Worm (Caenorhabditis elegans) whole organism, young adult: ENCODE data around the gene scl-3.
A peak's percentile ranks its signal among the peaks of the same experiment; 100 is the strongest.

Experiments
- B0035.1 ChIP-seq: sonication (generic microtip); optimal IDR thresholded peaks from 2 replicates; lab custom pipeline; 2016; ENCODE audit warnings: missing genetic modification characterization, mild to moderate bottlenecking, missing compliant biosample characterization, missing genotype, missing genetic modification reagents
- B0261.1 ChIP-seq: sonication (generic microtip); optimal IDR thresholded peaks from 2 replicates; lab custom pipeline; 2016; ENCODE audit warnings: mild to moderate bottlenecking, missing genetic modification characterization, moderate library complexity, missing compliant biosample characterization
- K12H6.12 ChIP-seq: fragments of 200-800 bp; sonication (Bioruptor generic); optimal IDR thresholded peaks from 2 replicates; lab custom pipeline; 2018; ENCODE audit warnings: mild to moderate bottlenecking, missing genetic modification characterization, missing compliant biosample characterization
- T26A5.8 ChIP-seq: sonication (generic microtip); optimal IDR thresholded peaks from 2 replicates; lab custom pipeline; 2016; ENCODE audit warnings: missing genetic modification characterization, missing compliant biosample characterization
- Y79H2A.3 ChIP-seq: fragments of 200-800 bp; sonication (Bioruptor generic); conservative IDR thresholded peaks from 2 replicates; pipeline ENCODE4 v1.3.6; 2022; ENCODE audit warnings: missing genetic modification reagents, missing genetic modification characterization, missing compliant biosample characterization
- ZK185.1 ChIP-seq: sonication (generic microtip); optimal IDR thresholded peaks from 2 replicates; lab custom pipeline; 2016; ENCODE audit warnings: mild to moderate bottlenecking, missing genetic modification characterization, missing compliant biosample characterization; ENCODE audit not compliant: poor library complexity, severe bottlenecking
- akir-1 ChIP-seq: fragments of 200-800 bp; sonication (Bioruptor generic); optimal IDR thresholded peaks from 2 replicates; lab custom pipeline; 2018; ENCODE audit warnings: mild to moderate bottlenecking, missing genetic modification characterization, moderate library complexity, missing compliant biosample characterization
- ama-1 ChIP-seq, 3 experiments: fragments of 150-350 bp in 1 of 3; sonication (generic microtip) in 2 of 3; optimal IDR thresholded peaks; 2 replicates each; lab custom pipeline; 2014 to 2018; ENCODE audit warnings: missing biosample characterization in 2 of 3, missing genetic modification characterization in 2 of 3, missing genetic modification reagents in 2 of 3
- athp-1 ChIP-seq: sonication (generic microtip); optimal IDR thresholded peaks from 2 replicates; lab custom pipeline; 2017; ENCODE audit warnings: mild to moderate bottlenecking, missing genetic modification characterization, missing compliant biosample characterization
- attf-6 ChIP-seq: fragments of 200-800 bp; sonication (Bioruptor generic); IDR thresholded peaks from 2 replicates; pipeline ENCODE4 v1.3.6; 2022; ENCODE audit warnings: missing genetic modification reagents, missing genetic modification characterization, missing compliant biosample characterization
- cebp-2 ChIP-seq: fragments of 200-800 bp; sonication (Bioruptor generic); IDR thresholded peaks from 2 replicates; pipeline ENCODE4 v1.3.6; 2022; ENCODE audit warnings: missing genetic modification characterization, missing compliant biosample characterization
- ceh-27 ChIP-seq: fragments of 200-800 bp; sonication (Bioruptor generic); optimal IDR thresholded peaks from 2 replicates; lab custom pipeline; 2018; ENCODE audit warnings: mild to moderate bottlenecking, missing genetic modification characterization, moderate library complexity, missing compliant biosample characterization
- efl-1 ChIP-seq: fragments of 150-350 bp; optimal IDR thresholded peaks from 2 replicates; lab custom pipeline; 2014; ENCODE audit warnings: missing biosample characterization, missing genetic modification reagents, missing genetic modification characterization
- egrh-3 ChIP-seq: fragments of 200-800 bp; sonication (Bioruptor generic); IDR thresholded peaks from 2 replicates; pipeline ENCODE4 v1.3.6; 2022; ENCODE audit warnings: missing genetic modification reagents, missing genetic modification characterization, missing compliant biosample characterization
- ekl-4 ChIP-seq: fragments of 200-800 bp; sonication (Bioruptor generic); IDR thresholded peaks from 2 replicates; pipeline ENCODE4 v1.3.6; 2022; ENCODE audit warnings: missing genetic modification reagents, missing genetic modification characterization, missing compliant biosample characterization
- him-1 ChIP-seq: sonication (generic microtip); optimal IDR thresholded peaks from 2 replicates; lab custom pipeline; 2016; ENCODE audit warnings: missing genotype, missing genetic modification reagents, missing genetic modification characterization, missing compliant biosample characterization
- hlh-12 ChIP-seq: sonication (generic microtip); optimal IDR thresholded peaks from 2 replicates; lab custom pipeline; 2016; ENCODE audit warnings: missing genetic modification characterization, missing compliant biosample characterization
- hmg-20 ChIP-seq: fragments of 200-800 bp; sonication (Bioruptor generic); IDR thresholded peaks from 2 replicates; pipeline ENCODE4 v1.3.6; 2022; ENCODE audit warnings: missing genetic modification reagents, missing genetic modification characterization, missing compliant biosample characterization
- lin-54 ChIP-seq: fragments of 200-800 bp; sonication (Bioruptor generic); optimal IDR thresholded peaks from 2 replicates; lab custom pipeline; 2018; ENCODE audit warnings: mild to moderate bottlenecking, missing genetic modification characterization, missing compliant biosample characterization
- mel-28 ChIP-seq: sonication (generic microtip); optimal IDR thresholded peaks from 2 replicates; lab custom pipeline; 2016; ENCODE audit warnings: borderline replicate concordance, mild to moderate bottlenecking, missing genetic modification characterization, missing compliant biosample characterization
- nfya-2 ChIP-seq: fragments of 200-800 bp; sonication (Bioruptor generic); IDR thresholded peaks from 2 replicates; pipeline ENCODE4 v1.3.6; 2022; ENCODE audit warnings: missing genetic modification reagents, missing genetic modification characterization, missing compliant biosample characterization
- nhr-179 ChIP-seq: sonication (generic microtip); optimal IDR thresholded peaks from 2 replicates; lab custom pipeline; 2016; ENCODE audit warnings: mild to moderate bottlenecking, missing genetic modification characterization, missing compliant biosample characterization
- nhr-80 ChIP-seq: sonication (generic microtip); optimal IDR thresholded peaks from 2 replicates; lab custom pipeline; 2016; ENCODE audit warnings: missing genetic modification characterization, missing compliant biosample characterization
- nhr-90 ChIP-seq: sonication (generic microtip); optimal IDR thresholded peaks from 2 replicates; lab custom pipeline; 2016; ENCODE audit warnings: missing genotype, mild to moderate bottlenecking, missing genetic modification characterization, missing compliant biosample characterization
- repo-1 ChIP-seq: sonication (generic microtip); optimal IDR thresholded peaks from 2 replicates; lab custom pipeline; 2017; ENCODE audit warnings: mild to moderate bottlenecking, missing genetic modification characterization, missing compliant biosample characterization
- sdz-38 ChIP-seq: sonication (generic microtip); optimal IDR thresholded peaks from 2 replicates; lab custom pipeline; 2016; ENCODE audit warnings: missing genotype, missing genetic modification characterization, missing compliant biosample characterization
- snpc-1.3 ChIP-seq: sonication (generic microtip); optimal IDR thresholded peaks from 2 replicates; lab custom pipeline; 2017; ENCODE audit warnings: missing genetic modification characterization, mild to moderate bottlenecking, missing compliant biosample characterization, antibody characterized with exemption, moderate library complexity, missing genotype, missing genetic modification reagents; ENCODE audit not compliant: insufficient read depth
- snpc-3.4 ChIP-seq: sonication (generic microtip); optimal IDR thresholded peaks from 2 replicates; lab custom pipeline; 2017; ENCODE audit warnings: missing genetic modification characterization, mild to moderate bottlenecking, missing compliant biosample characterization, antibody characterized with exemption, moderate library complexity, missing genotype, missing genetic modification reagents
- unc-130 ChIP-seq: sonication (generic microtip); optimal IDR thresholded peaks from 2 replicates; lab custom pipeline; 2016; ENCODE audit warnings: missing genetic modification reagents, missing genetic modification characterization, missing compliant biosample characterization
- zfh-2 ChIP-seq: fragments of 200-800 bp; sonication (Bioruptor generic); conservative IDR thresholded peaks from 2 replicates; pipeline ENCODE4 v1.3.6; 2022; ENCODE audit warnings: missing genetic modification reagents, missing genetic modification characterization, missing compliant biosample characterization
- zim-3 ChIP-seq: sonication (generic microtip); optimal IDR thresholded peaks from 2 replicates; lab custom pipeline; 2017; ENCODE audit warnings: mild to moderate bottlenecking, missing genetic modification characterization, moderate library complexity, missing compliant biosample characterization
- ztf-22 ChIP-seq: fragments of 200-800 bp; sonication (Bioruptor generic); optimal IDR thresholded peaks from 2 replicates; lab custom pipeline; 2018; ENCODE audit warnings: mild to moderate bottlenecking, missing genetic modification characterization, moderate library complexity, missing compliant biosample characterization
- ztf-26 ChIP-seq: sonication (generic microtip); optimal IDR thresholded peaks from 2 replicates; lab custom pipeline; 2017; ENCODE audit warnings: missing genetic modification characterization, missing compliant biosample characterization
- ztf-6 ChIP-seq: fragments of 200-800 bp; sonication (Bioruptor generic); IDR thresholded peaks from 2 replicates; pipeline ENCODE4 v1.3.6; 2022; ENCODE audit warnings: missing genetic modification reagents, missing genetic modification characterization, missing compliant biosample characterization

Gene scl-3

ce11 chrIV:13066044-13066443 lies 6.7 kb downstream of the scl-3 start:
- TF ChIP-seq zim-3 (tag; lab: Kevin White, UChicago) (no peak), attf-6 (GFP tag; lab: Robert Waterston, UW) (no peak), athp-1 (tag; lab: Kevin White, UChicago) (no peak), K12H6.12 (tag; lab: Kevin White, UChicago) (no peak), cebp-2 (peak; percentile 81; the same call in 1 of the 2 replicates), nhr-179 (tag; lab: Kevin White, UChicago) (no peak), ztf-22 (GFP tag; lab: Kevin White, UChicago) (no peak), nhr-90 (tag; lab: Kevin White, UChicago) (no peak), him-1 (tag; lab: Kevin White, UChicago) (no peak), mel-28 (no peak), zfh-2 (GFP tag; lab: Robert Waterston, UW) (peak; percentile 63), snpc-3.4 (tag; lab: Kevin White, UChicago) (no peak), akir-1 (GFP tag; lab: Kevin White, UChicago) (no peak), B0261.1 (tag; lab: Kevin White, UChicago) (no peak), ekl-4 (GFP tag; lab: Robert Waterston, UW) (no peak)
- TF ChIP-seq, all 124 proteins: peak for 2

ce11 chrIV:13067200-13067599 lies 7.8 kb downstream of the scl-3 start, which contains the start of gene col-131:
Gene col-131 (minus strand): TSS chrIV:13067300.
- TF ChIP-seq ama-1 (optimal IDR thresholded peaks at IDR 0.05; lab: Kevin White, UChicago): no peak
- no peak for TF ChIP-seq ama-1 (GFP tag; optimal IDR thresholded peaks at IDR 0.05; lab: Kevin White, UChicago)
- no peak for TF ChIP-seq nhr-80 (tag; lab: Kevin White, UChicago)
- no peak for TF ChIP-seq nfya-2 (GFP tag; lab: Robert Waterston, UW)
- no peak for TF ChIP-seq B0035.1 (tag; lab: Kevin White, UChicago)
- TF ChIP-seq snpc-1.3 (tag; lab: Kevin White, UChicago): no peak
- no peak for TF ChIP-seq nhr-179 (tag; lab: Kevin White, UChicago)
- no peak for TF ChIP-seq ztf-6 (GFP tag; lab: Robert Waterston, UW)
- no peak for TF ChIP-seq ztf-22 (GFP tag; lab: Kevin White, UChicago)
- no peak for TF ChIP-seq efl-1 (GFP tag; lab: Kevin White, UChicago)
- no peak for TF ChIP-seq ceh-27 (GFP tag; lab: Kevin White, UChicago)
- no peak for TF ChIP-seq repo-1 (tag; lab: Kevin White, UChicago)
- no peak for TF ChIP-seq ZK185.1 (tag; lab: Kevin White, UChicago)
- no peak for TF ChIP-seq hmg-20 (GFP tag; lab: Robert Waterston, UW)
- TF ChIP-seq unc-130 (GFP tag; lab: Kevin White, UChicago): no peak
- no peak for TF ChIP-seq hlh-12 (tag; lab: Kevin White, UChicago)
- TF ChIP-seq lin-54: no peak
- TF ChIP-seq, all 124 proteins: peak for 0

- TF ChIP-seq T26A5.8 (tag; lab: Kevin White, UChicago) (no peak), egrh-3 (no peak), snpc-1.3 (tag; lab: Kevin White, UChicago) (no peak), nhr-179 (tag; lab: Kevin White, UChicago) (no peak), ekl-4 (GFP tag; lab: Robert Waterston, UW) (no peak), sdz-38 (tag; lab: Kevin White, UChicago) (no peak), B0035.1 (tag; lab: Kevin White, UChicago) (no peak), K12H6.12 (tag; lab: Kevin White, UChicago) (no peak), nhr-80 (tag; lab: Kevin White, UChicago) (no peak), ztf-26 (tag; lab: Kevin White, UChicago) (no peak), hmg-20 (GFP tag; lab: Robert Waterston, UW) (no peak), Y79H2A.3 (GFP tag; lab: Robert Waterston, UW) (no peak)
Observed at ce11 chrIV:13068451-13068850, 9.1 kb downstream of the scl-3 start, which contains the start of gene scl-6. Gene scl-6 (plus strand): TSS chrIV:13068751.
